Worm (Caenorhabditis elegans): Measurements from ENCODE around the gene B0244.9.

Gene B0244.9

ce11 chrIII:5705228-5705888 lies 25.5 kb downstream of the B0244.9 start, which contains the start of gene swp-1 (continued):
- TF ChIP-seq madf-6 (GFP tag; IDR thresholded peaks at IDR 0.05): peak; percentile 78
- TF ChIP-seq lin-35 (GFP tag; optimal IDR thresholded peaks at IDR 0.05): peak in 1 of 3 experiments; percentile 10
- peak; percentile 38 for TF ChIP-seq lsl-1 (GFP tag; optimal IDR thresholded peaks at IDR 0.05)
- peak; percentile 19 for TF ChIP-seq efl-1 (GFP tag; optimal IDR thresholded peaks at IDR 0.05)
- no peak for TF ChIP-seq hlh-26 (GFP tag; conservative IDR thresholded peaks at IDR 0.05)
- no peak for TF ChIP-seq ama-1 (optimal IDR thresholded peaks at IDR 0.05)
- no peak for TF ChIP-seq ama-1 (GFP tag; optimal IDR thresholded peaks at IDR 0.05)
- no peak for TF ChIP-seq aptf-2 (GFP tag; conservative IDR thresholded peaks at IDR 0.05)
- no peak for TF ChIP-seq ceh-91 (GFP tag; IDR thresholded peaks at IDR 0.05)
- TF ChIP-seq Y53F4B.3 (GFP tag; IDR thresholded peaks at IDR 0.05): no peak
- TF ChIP-seq sptf-2 (GFP tag; optimal IDR thresholded peaks at IDR 0.05): no peak
- TF ChIP-seq ztf-3 (GFP tag; optimal IDR thresholded peaks at IDR 0.05): no peak
- no peak for TF ChIP-seq C06A6.2 (GFP tag; conservative IDR thresholded peaks at IDR 0.05)
- TF ChIP-seq T07F8.4 (tag; optimal IDR thresholded peaks at IDR 0.05): no peak
- TF ChIP-seq F57A8.1 (GFP tag; optimal IDR thresholded peaks at IDR 0.05): no peak
- no peak for TF ChIP-seq rec-8 (tag; optimal IDR thresholded peaks at IDR 0.05)
- no peak for TF ChIP-seq nhr-90 (tag; optimal IDR thresholded peaks at IDR 0.05)
- TF ChIP-seq B0035.1 (tag; optimal IDR thresholded peaks at IDR 0.05): no peak
- peak; percentile 34 for TF ChIP-seq xnd-1 (tag; optimal IDR thresholded peaks at IDR 0.05)
- no peak for TF ChIP-seq ztf-22 (GFP tag; optimal IDR thresholded peaks at IDR 0.05)
- no peak for TF ChIP-seq F37B4.10 (GFP tag; IDR thresholded peaks at IDR 0.05)
- TF ChIP-seq rcor-1 (GFP tag; IDR thresholded peaks at IDR 0.05): no peak
- peak; percentile 70 for TF ChIP-seq ekl-4 (GFP tag; IDR thresholded peaks at IDR 0.05)
- TF ChIP-seq him-1 (tag; optimal IDR thresholded peaks at IDR 0.05): no peak
- TF ChIP-seq mcd-1 (GFP tag; IDR thresholded peaks at IDR 0.05): no peak
- no peak for TF ChIP-seq lir-1 (GFP tag; conservative IDR thresholded peaks at IDR 0.05)
- TF ChIP-seq lin-40 (tag; optimal IDR thresholded peaks at IDR 0.05): no peak
- no peak for TF ChIP-seq sea-2 (GFP tag; IDR thresholded peaks at IDR 0.05)
- no peak for TF ChIP-seq pha-4 (tag; optimal IDR thresholded peaks at IDR 0.05)
- TF ChIP-seq ets-4 (GFP tag; optimal IDR thresholded peaks at IDR 0.05): no peak
- no peak for TF ChIP-seq pbrm-1 (GFP tag; IDR thresholded peaks at IDR 0.05)
- no peak for TF ChIP-seq F39B2.1 (GFP tag; IDR thresholded peaks at IDR 0.05)
- TF ChIP-seq Y56A3A.18 (GFP tag; IDR thresholded peaks at IDR 0.05): no peak
- peak; percentile 16; the same call in 1 of the 2 replicates for TF ChIP-seq ceh-100 (GFP tag; IDR thresholded peaks at IDR 0.05)
- no peak for TF ChIP-seq snpc-4 (GFP tag; optimal IDR thresholded peaks at IDR 0.05)
- no peak for TF ChIP-seq snpc-4 (tag; optimal IDR thresholded peaks at IDR 0.05)
- TF ChIP-seq egl-44 (GFP tag; IDR thresholded peaks at IDR 0.05): 0 out of 2 replicates have a peak, but pooled peaks have one; percentile 24
- TF ChIP-seq dpff-1 (tag; optimal IDR thresholded peaks at IDR 0.05): no peak
- peak; percentile 66; the same call in 1 of the 2 replicates for TF ChIP-seq madf-3 (GFP tag; IDR thresholded peaks at IDR 0.05)
- no peak for TF ChIP-seq attf-3 (GFP tag; conservative IDR thresholded peaks at IDR 0.05)
- peak; percentile 45 for TF ChIP-seq unc-130 (GFP tag; optimal IDR thresholded peaks at IDR 0.05)
- TF ChIP-seq die-1 (tag; optimal IDR thresholded peaks at IDR 0.05): peak; percentile 50
- no peak for TF ChIP-seq chd-7 (tag; optimal IDR thresholded peaks at IDR 0.05)
- TF ChIP-seq mel-28 (tag; optimal IDR thresholded peaks at IDR 0.05; ENCODE audit: borderline replicate concordance): no peak
- TF ChIP-seq ztf-28 (GFP tag; IDR thresholded peaks at IDR 0.05): no peak
- TF ChIP-seq repo-1 (tag; optimal IDR thresholded peaks at IDR 0.05): no peak
- no peak for TF ChIP-seq hlh-12 (tag; optimal IDR thresholded peaks at IDR 0.05)
- TF ChIP-seq snpc-1.1 (tag; optimal IDR thresholded peaks at IDR 0.05; ENCODE audit: insufficient read depth): peak; percentile 57
- TF ChIP-seq lin-54 (GFP tag; optimal IDR thresholded peaks at IDR 0.05): peak; percentile 65
